Fruit fly (Drosophila melanogaster) whole organism, embryonic: ENCODE data around the gene lap.

ENCODE experiments used
- Asciz ChIP-seq: fragments of 200-800 bp; sonication (Bioruptor generic); optimal IDR thresholded peaks from 2 replicates; lab custom pipeline; 2017; ENCODE audit warnings: missing biosample characterization, mild to moderate bottlenecking, missing genetic modification characterization, missing genetic modification reagents
- Bdp1 ChIP-seq: fragments of 200-800 bp; sonication (Bioruptor generic); optimal IDR thresholded peaks from 3 replicates; lab custom pipeline; 2016; ENCODE audit warnings: missing biosample characterization, missing genetic modification characterization
- CG1024 ChIP-seq: fragments of 200-800 bp; sonication (Bioruptor generic); IDR thresholded peaks from 2 replicates; pipeline ENCODE4 v1.3.6; 2022; ENCODE audit warnings: missing biosample characterization, missing genetic modification characterization
- CG11085 ChIP-seq: fragments of 200-800 bp; sonication (Bioruptor generic); IDR thresholded peaks from 2 replicates; pipeline ENCODE4 v1.3.6; 2022; ENCODE audit warnings: missing biosample characterization, missing genetic modification characterization
- CG11093 ChIP-seq: fragments of 200-800 bp; sonication (Bioruptor generic); IDR thresholded peaks from 3 replicates; pipeline ENCODE4 v1.3.6; 2022; ENCODE audit warnings: missing biosample characterization, missing genetic modification characterization
- CG11504 ChIP-seq: fragments of 200-800 bp; sonication (Bioruptor generic); optimal IDR thresholded peaks from 3 replicates; lab custom pipeline; 2019; ENCODE audit warnings: missing biosample characterization, mild to moderate bottlenecking, missing genetic modification characterization, moderate library complexity
- CG11695 ChIP-seq: fragments of 200-800 bp; sonication (Bioruptor generic); IDR thresholded peaks from 3 replicates; pipeline ENCODE4 v1.3.6; 2022; ENCODE audit warnings: missing biosample characterization, missing genetic modification characterization
- CG12155 ChIP-seq: fragments of 200-800 bp; sonication (Bioruptor generic); optimal IDR thresholded peaks from 3 replicates; lab custom pipeline; 2016; ENCODE audit warnings: missing biosample characterization, missing genetic modification characterization
- CG15269 ChIP-seq: fragments of 200-800 bp; sonication (Bioruptor generic); optimal IDR thresholded peaks from 2 replicates; lab custom pipeline; 2018; ENCODE audit warnings: missing biosample characterization, mild to moderate bottlenecking, missing genetic modification characterization, moderate library complexity
- CG15696 ChIP-seq: fragments of 200-800 bp; sonication (Bioruptor generic); optimal IDR thresholded peaks from 2 replicates; lab custom pipeline; 2019; ENCODE audit warnings: missing biosample characterization, mild to moderate bottlenecking, missing genetic modification characterization, moderate library complexity
- CG17802 ChIP-seq: fragments of 200-800 bp; sonication (Bioruptor generic); optimal IDR thresholded peaks from 2 replicates; lab custom pipeline; 2018; ENCODE audit warnings: missing biosample characterization, mild to moderate bottlenecking, missing genetic modification characterization, moderate library complexity
- CG1832 ChIP-seq: fragments of 200-800 bp; sonication (Bioruptor generic); optimal IDR thresholded peaks from 2 replicates; lab custom pipeline; 2017; ENCODE audit warnings: missing biosample characterization, mild to moderate bottlenecking, missing genetic modification characterization, inconsistent platforms
- CG34422 ChIP-seq: fragments of 200-800 bp; sonication (Bioruptor generic); IDR thresholded peaks from 3 replicates; pipeline ENCODE4 v1.3.6; 2022; ENCODE audit warnings: missing biosample characterization, missing genetic modification characterization
- CG7963 ChIP-seq: fragments of 200-800 bp; sonication (Bioruptor generic); IDR thresholded peaks from 3 replicates; pipeline ENCODE4 v1.3.6; 2022; ENCODE audit warnings: missing biosample characterization, missing genetic modification characterization; ENCODE audit not compliant: partially characterized antibody
- CG7987 ChIP-seq: fragments of 200-800 bp; sonication (Bioruptor generic); optimal IDR thresholded peaks from 2 replicates; lab custom pipeline; 2018; ENCODE audit warnings: missing biosample characterization, mild to moderate bottlenecking, missing genetic modification characterization, moderate library complexity
- CG8944 ChIP-seq: fragments of 200-800 bp; sonication (Bioruptor generic); optimal IDR thresholded peaks from 3 replicates; lab custom pipeline; 2016; ENCODE audit warnings: missing biosample characterization, missing genetic modification characterization
- CG9215 ChIP-seq: fragments of 200-800 bp; sonication (Bioruptor generic); IDR thresholded peaks from 2 replicates; pipeline ENCODE4 v1.3.6; 2022; ENCODE audit warnings: missing biosample characterization, missing genetic modification characterization
- Chrac-16 ChIP-seq: fragments of 200-800 bp; sonication (Bioruptor generic); optimal IDR thresholded peaks from 3 replicates; lab custom pipeline; 2016; ENCODE audit warnings: missing biosample characterization, missing genetic modification characterization
- Dbx ChIP-seq: fragments of 200-800 bp; sonication (Bioruptor generic); IDR thresholded peaks from 3 replicates; pipeline ENCODE4 v1.3.6; 2022; ENCODE audit warnings: missing biosample characterization, missing genetic modification characterization
- Deaf1 ChIP-seq: fragments of 200-800 bp; optimal IDR thresholded peaks from 3 replicates; lab custom pipeline; 2019; ENCODE audit warnings: missing biosample characterization, mild to moderate bottlenecking, missing genetic modification characterization, moderate library complexity
- Dref ChIP-seq: fragments of 200-800 bp; sonication (Bioruptor generic); IDR thresholded peaks from 2 replicates; pipeline ENCODE4 v1.3.6; 2022; ENCODE audit warnings: missing biosample characterization, missing genetic modification characterization
- Ets97D ChIP-seq: fragments of 200-800 bp; sonication (Bioruptor generic); optimal IDR thresholded peaks from 3 replicates; lab custom pipeline; 2016; ENCODE audit warnings: missing biosample characterization, missing genetic modification characterization
- Fer3 ChIP-seq: fragments of 200-800 bp; sonication (Bioruptor generic); optimal IDR thresholded peaks from 2 replicates; lab custom pipeline; 2018; ENCODE audit warnings: missing biosample characterization, mild to moderate bottlenecking, missing genetic modification characterization, moderate library complexity
- Gsc ChIP-seq: fragments of 200-800 bp; sonication (Bioruptor generic); IDR thresholded peaks from 2 replicates; pipeline ENCODE4 v1.3.6; 2022; ENCODE audit warnings: missing biosample characterization, missing genetic modification characterization
- H15 ChIP-seq: fragments of 200-800 bp; sonication (Bioruptor generic); IDR thresholded peaks from 3 replicates; pipeline ENCODE4 v1.3.6; 2022; ENCODE audit warnings: missing biosample characterization, missing genetic modification characterization
- Hey ChIP-seq: fragments of 200-800 bp; sonication (Bioruptor generic); optimal IDR thresholded peaks from 3 replicates; lab custom pipeline; 2018; ENCODE audit warnings: missing biosample characterization, mild to moderate bottlenecking, missing genetic modification characterization
- Mad ChIP-seq: fragments of 200-800 bp; sonication (Bioruptor generic); optimal IDR thresholded peaks from 2 replicates; lab custom pipeline; 2016; ENCODE audit warnings: missing biosample characterization, missing genetic modification characterization
- Nf-YB ChIP-seq: fragments of 200-800 bp; sonication (Bioruptor generic); optimal IDR thresholded peaks from 3 replicates; lab custom pipeline; 2019; ENCODE audit warnings: missing biosample characterization, mild to moderate bottlenecking, missing genetic modification characterization, moderate library complexity
- Opbp ChIP-seq: fragments of 200-800 bp; sonication (Bioruptor generic); IDR thresholded peaks from 3 replicates; pipeline ENCODE4 v1.3.6; 2022; ENCODE audit warnings: missing biosample characterization, missing genetic modification characterization; ENCODE audit not compliant: partially characterized antibody
- Sin3A ChIP-seq: fragments of >200 bp; optimal IDR thresholded peaks from 2 replicates; lab custom pipeline; 2018
- Sox100B ChIP-seq: fragments of 200-800 bp; sonication (Bioruptor generic); optimal IDR thresholded peaks from 3 replicates; lab custom pipeline; 2018; ENCODE audit warnings: missing biosample characterization, mild to moderate bottlenecking, missing genetic modification characterization
- TFAM ChIP-seq: fragments of 200-800 bp; sonication (Bioruptor generic); optimal IDR thresholded peaks from 2 replicates; lab custom pipeline; 2017; ENCODE audit warnings: missing biosample characterization, missing genetic modification characterization, inconsistent platforms
- abd-A ChIP-seq: fragments of 200-800 bp; sonication (Bioruptor generic); optimal IDR thresholded peaks from 3 replicates; lab custom pipeline; 2019; ENCODE audit warnings: missing biosample characterization, mild to moderate bottlenecking, missing genetic modification characterization, moderate library complexity
- ap ChIP-seq: fragments of 200-800 bp; sonication (Bioruptor generic); IDR thresholded peaks from 2 replicates; pipeline ENCODE4 v1.3.6; 2022; ENCODE audit warnings: missing biosample characterization, missing genetic modification characterization
- btn ChIP-seq: fragments of 200-800 bp; sonication (Bioruptor generic); optimal IDR thresholded peaks from 2 replicates; lab custom pipeline; 2016; ENCODE audit warnings: missing biosample characterization, missing genetic modification characterization
- croc ChIP-seq: fragments of 200-800 bp; sonication (Bioruptor generic); conservative IDR thresholded peaks from 3 replicates; pipeline ENCODE4 v1.3.6; 2022; ENCODE audit warnings: missing biosample characterization, missing genetic modification characterization
- dati ChIP-seq: fragments of 200-800 bp; sonication (Bioruptor generic); IDR thresholded peaks from 2 replicates; pipeline ENCODE4 v1.3.6; 2022; ENCODE audit warnings: missing biosample characterization, missing genetic modification characterization
- dimm ChIP-seq: fragments of 200-800 bp; sonication (Bioruptor generic); IDR thresholded peaks from 2 replicates; pipeline ENCODE4 v1.3.6; 2022; ENCODE audit warnings: missing biosample characterization, missing genetic modification characterization
- dpn ChIP-seq, 2 experiments: fragments of 200-800 bp; sonication (Bioruptor generic); optimal IDR thresholded peaks; 3 replicates each; lab custom pipeline; 2016; ENCODE audit warnings: missing biosample characterization in 2 of 2, missing genetic modification characterization in 2 of 2
- gcm ChIP-seq: fragments of 200-800 bp; sonication (Bioruptor generic); optimal IDR thresholded peaks from 2 replicates; lab custom pipeline; 2019; ENCODE audit warnings: missing biosample characterization, mild to moderate bottlenecking, missing genetic modification characterization, moderate library complexity
- nau ChIP-seq: fragments of 200-800 bp; sonication (Bioruptor generic); optimal IDR thresholded peaks from 3 replicates; lab custom pipeline; 2017; ENCODE audit warnings: missing biosample characterization, mild to moderate bottlenecking, missing genetic modification characterization, missing genetic modification reagents
- nmo ChIP-seq: fragments of 200-800 bp; sonication (Bioruptor generic); optimal IDR thresholded peaks from 2 replicates; lab custom pipeline; 2018; ENCODE audit warnings: missing biosample characterization, mild to moderate bottlenecking, missing genetic modification characterization, moderate library complexity
- pzg ChIP-seq: fragments of 200-800 bp; sonication (Bioruptor generic); optimal IDR thresholded peaks from 3 replicates; lab custom pipeline; 2018; ENCODE audit warnings: missing biosample characterization, mild to moderate bottlenecking, missing genetic modification characterization, moderate library complexity
- run ChIP-seq: fragments of 200-800 bp; sonication (Bioruptor generic); optimal IDR thresholded peaks from 3 replicates; lab custom pipeline; 2018; ENCODE audit warnings: missing biosample characterization, mild to moderate bottlenecking, missing genetic modification characterization
- sens-2 ChIP-seq: fragments of 200-800 bp; sonication (Bioruptor generic); IDR thresholded peaks from 2 replicates; pipeline ENCODE4 v1.3.6; 2022; ENCODE audit warnings: missing biosample characterization, missing genetic modification characterization
- sob ChIP-seq: fragments of 200-800 bp; sonication (Bioruptor generic); IDR thresholded peaks from 2 replicates; pipeline ENCODE4 v1.3.6; 2022; ENCODE audit warnings: missing biosample characterization, missing genetic modification characterization
- trem ChIP-seq: fragments of 200-800 bp; optimal IDR thresholded peaks from 3 replicates; lab custom pipeline; 2019; ENCODE audit warnings: missing biosample characterization, mild to moderate bottlenecking, missing genetic modification characterization, moderate library complexity
- unpg ChIP-seq: fragments of 200-800 bp; sonication (Bioruptor generic); optimal IDR thresholded peaks from 3 replicates; lab custom pipeline; 2018; ENCODE audit warnings: missing biosample characterization, mild to moderate bottlenecking, missing genetic modification characterization, moderate library complexity
- zen ChIP-seq: fragments of 200-800 bp; sonication (Bioruptor generic); optimal IDR thresholded peaks from 3 replicates; lab custom pipeline; 2018; ENCODE audit warnings: missing biosample characterization, mild to moderate bottlenecking, missing genetic modification characterization, moderate library complexity

The lap gene

dm6 chr3R:7144245-7144904 lies 42.4 kb upstream of the lap start, which contains the start of the genes CG14610 and CG2656 (continued):
- TF ChIP-seq Bdp1 (GFP tag; lab: Kevin White, UChicago) (peak; percentile 84), Mad (GFP tag; lab: Kevin White, UChicago) (peak; percentile 88), sens-2 (no peak), CG11085 (GFP tag; lab: Robert Waterston, UW) (0 out of 2 replicates have a peak, but pooled peaks have one; percentile 38), dati (0 out of 2 replicates have a peak, but pooled peaks have one; percentile 7), Chrac-16 (GFP tag; lab: Kevin White, UChicago) (peak; percentile 89), zen (tag; lab: Kevin White, UChicago) (peak; percentile 50), Fer3 (tag; lab: Kevin White, UChicago) (peak; percentile 62), CG8944 (peak; percentile 89), ap (GFP tag; lab: Robert Waterston, UW) (no peak), CG7963 (GFP tag; lab: Robert Waterston, UW) (peak; percentile 49; the same call in 2 of the 3 replicates), dpn (GFP tag; optimal IDR thresholded peaks at IDR 0.05; lab: Kevin White, UChicago) (peak; percentile 83 to 90), TFAM (GFP tag; lab: Kevin White, UChicago) (no peak), Dbx (GFP tag; lab: Robert Waterston, UW) (peak; percentile 67), btn (GFP tag; lab: Kevin White, UChicago) (peak; percentile 51), Dref (GFP tag; lab: Robert Waterston, UW) (peak; percentile 50; the same call in 1 of the 2 replicates), CG12155 (GFP tag; lab: Kevin White, UChicago) (peak; percentile 86), CG11695 (GFP tag; lab: Robert Waterston, UW) (0 out of 3 replicates have a peak, but pooled peaks have one; percentile 22), Gsc (GFP tag; lab: Robert Waterston, UW) (no peak), trem (tag; lab: Kevin White, UChicago) (peak; percentile 100), CG9215 (GFP tag; lab: Robert Waterston, UW) (no peak), Sin3A (peak; percentile 30), run (tag; lab: Kevin White, UChicago) (no peak), Nf-YB (GFP tag; lab: Kevin White, UChicago) (no peak), CG15696 (peak; percentile 40), Opbp (GFP tag; lab: Robert Waterston, UW) (peak; percentile 56; the same call in 2 of the 3 replicates), dimm (GFP tag; lab: Robert Waterston, UW) (no peak), H15 (peak; percentile 48; the same call in 1 of the 3 replicates), abd-A (tag; lab: Kevin White, UChicago) (no peak), CG7987 (GFP tag; lab: Kevin White, UChicago) (peak; percentile 78), croc (no peak; the same call in 2 of the 3 replicates), Deaf1 (no peak), CG1024 (GFP tag; lab: Robert Waterston, UW) (peak; percentile 74), nmo (GFP tag; lab: Kevin White, UChicago) (peak; percentile 68), pzg (peak; percentile 93), CG11093 (GFP tag; lab: Robert Waterston, UW) (no peak), Hey (tag; lab: Kevin White, UChicago) (no peak), gcm (GFP tag; lab: Kevin White, UChicago) (peak; percentile 20), CG15269 (no peak), CG34422 (peak; percentile 36; the same call in 1 of the 3 replicates), unpg (GFP tag; lab: Kevin White, UChicago) (peak; percentile 54), Asciz (GFP tag; lab: Kevin White, UChicago) (no peak), CG11504 (tag; lab: Kevin White, UChicago) (no peak), CG1832 (GFP tag; lab: Kevin White, UChicago) (no peak), Ets97D (peak; percentile 82), CG17802 (peak; percentile 26), nau (GFP tag; lab: Kevin White, UChicago) (no peak), Sox100B (GFP tag; lab: Kevin White, UChicago) (no peak), sob (no peak)
